Worm (Caenorhabditis elegans) whole organism, early embryonic: ENCODE measurements around the gene Y37E11B.5.

ENCODE experiments used
- B0310.2 ChIP-seq: sonication (generic microtip); optimal IDR thresholded peaks from 2 replicates; lab custom pipeline; 2016; ENCODE audit warnings: mild to moderate bottlenecking, missing genetic modification characterization, missing compliant biosample characterization
- F13C5.2 ChIP-seq: sonication (generic microtip); optimal IDR thresholded peaks from 2 replicates; lab custom pipeline; 2017; ENCODE audit warnings: mild to moderate bottlenecking, missing genetic modification characterization, inconsistent platforms, missing compliant biosample characterization
- aly-1 ChIP-seq: sonication (generic microtip); optimal IDR thresholded peaks from 2 replicates; lab custom pipeline; 2016; ENCODE audit warnings: missing genetic modification characterization, missing compliant biosample characterization
- ama-1 ChIP-seq: fragments of 150-350 bp; optimal IDR thresholded peaks from 2 replicates; lab custom pipeline; 2014
- ceh-13 ChIP-seq: fragments of 200-800 bp; sonication (Bioruptor generic); optimal IDR thresholded peaks from 2 replicates; lab custom pipeline; 2018; ENCODE audit warnings: mild to moderate bottlenecking, missing genetic modification characterization, missing compliant biosample characterization
- ceh-36 ChIP-seq: sonication (generic microtip); optimal IDR thresholded peaks from 2 replicates; lab custom pipeline; 2016; ENCODE audit warnings: missing genetic modification characterization, inconsistent platforms, missing compliant biosample characterization
- ets-7 ChIP-seq: sonication (generic microtip); optimal IDR thresholded peaks from 2 replicates; lab custom pipeline; 2016; ENCODE audit warnings: missing genotype, missing genetic modification characterization, missing compliant biosample characterization
- flt-1 ChIP-seq: fragments of 200-800 bp; sonication (Bioruptor generic); IDR thresholded peaks from 2 replicates; pipeline ENCODE4 v1.3.6; 2022; ENCODE audit warnings: missing genetic modification characterization, missing compliant biosample characterization
- hmbx-1 ChIP-seq: sonication (generic microtip); optimal IDR thresholded peaks from 2 replicates; lab custom pipeline; 2016; ENCODE audit warnings: mild to moderate bottlenecking, missing genetic modification characterization, missing compliant biosample characterization
- hmg-4 ChIP-seq: fragments of 200-800 bp; sonication (Bioruptor generic); optimal IDR thresholded peaks from 2 replicates; lab custom pipeline; 2018; ENCODE audit warnings: mild to moderate bottlenecking, missing genetic modification characterization, missing compliant biosample characterization
- hnd-1 ChIP-seq: sonication (generic microtip); optimal IDR thresholded peaks from 2 replicates; lab custom pipeline; 2016; ENCODE audit warnings: missing genetic modification characterization, missing compliant biosample characterization
- pes-1 ChIP-seq: fragments of 200-800 bp; sonication (Bioruptor generic); IDR thresholded peaks from 2 replicates; pipeline ENCODE4 v1.3.6; 2022; ENCODE audit warnings: missing genetic modification reagents, missing genetic modification characterization, missing compliant biosample characterization
- scrt-1 ChIP-seq: fragments of 200-800 bp; sonication (Bioruptor generic); IDR thresholded peaks from 2 replicates; pipeline ENCODE4 v1.3.6; 2022; ENCODE audit warnings: missing genetic modification characterization, missing compliant biosample characterization
- sea-1 ChIP-seq: fragments of 200-800 bp; sonication (Bioruptor generic); conservative IDR thresholded peaks from 2 replicates; pipeline ENCODE4 v1.3.6; 2022; ENCODE audit warnings: missing genetic modification characterization, missing compliant biosample characterization
- tbx-11 ChIP-seq: fragments of 200-800 bp; sonication (Bioruptor generic); IDR thresholded peaks from 2 replicates; pipeline ENCODE4 v1.3.6; 2022; ENCODE audit warnings: missing genetic modification characterization, missing compliant biosample characterization
- tbx-37 ChIP-seq: fragments of 200-800 bp; sonication (Bioruptor generic); conservative IDR thresholded peaks from 2 replicates; pipeline ENCODE4 v1.3.6; 2022; ENCODE audit warnings: missing genetic modification reagents, missing genetic modification characterization, missing compliant biosample characterization
- tra-4 ChIP-seq: sonication (generic microtip); optimal IDR thresholded peaks from 2 replicates; lab custom pipeline; 2017; ENCODE audit warnings: missing genetic modification characterization, missing compliant biosample characterization

The Y37E11B.5 gene

ce11 chrIV:3613022-3613605, 14.8 kb upstream of the Y37E11B.5 start, which contains the start of gene ltah-1.2:
ltah-1.2 (minus strand) TSS chrIV:3613072.
- TF ChIP-seq ceh-13 (GFP tag; lab: Kevin White, UChicago) (no peak), hmbx-1 (tag; lab: Kevin White, UChicago) (no peak), sea-1 (no peak), F13C5.2 (tag; lab: Kevin White, UChicago) (no peak), tbx-37 (GFP tag; lab: Robert Waterston, UW) (no peak), ets-7 (tag; lab: Kevin White, UChicago) (no peak), hmg-4 (no peak), flt-1 (GFP tag; lab: Robert Waterston, UW) (no peak), tra-4 (tag; lab: Kevin White, UChicago) (no peak), pes-1 (GFP tag; lab: Robert Waterston, UW) (no peak), tbx-11 (GFP tag; lab: Robert Waterston, UW) (no peak), ama-1 (lab: Kevin White, UChicago) (no peak), scrt-1 (no peak), aly-1 (no peak)

- TF ChIP-seq tbx-37 (GFP tag; lab: Robert Waterston, UW) (no peak), tbx-11 (GFP tag; lab: Robert Waterston, UW) (no peak), F13C5.2 (tag; lab: Kevin White, UChicago) (no peak), hmg-4 (no peak), scrt-1 (no peak), hmbx-1 (tag; lab: Kevin White, UChicago) (no peak), pes-1 (GFP tag; lab: Robert Waterston, UW) (no peak), flt-1 (GFP tag; lab: Robert Waterston, UW) (no peak), B0310.2 (no peak), sea-1 (no peak), hnd-1 (tag; lab: Kevin White, UChicago) (no peak), tra-4 (tag; lab: Kevin White, UChicago) (no peak), ama-1 (lab: Kevin White, UChicago) (no peak), ceh-36 (no peak), ceh-13 (GFP tag; lab: Kevin White, UChicago) (no peak), ets-7 (tag; lab: Kevin White, UChicago) (no peak), aly-1 (no peak)
Measured at ce11 chrIV:3611845-3612244, 13.5 kb upstream of the Y37E11B.5 start.

- TF ChIP-seq flt-1 (GFP tag; lab: Robert Waterston, UW) (no peak), aly-1 (no peak), ets-7 (tag; lab: Kevin White, UChicago) (no peak), tra-4 (tag; lab: Kevin White, UChicago) (no peak)
Measured at ce11 chrIV:3610987-3611386, 12.6 kb upstream of the Y37E11B.5 start.

ce11 chrIV:3608547-3609222, 10.3 kb upstream of the Y37E11B.5 start:
- TF ChIP-seq tbx-11 (GFP tag; lab: Robert Waterston, UW) (no peak), ets-7 (tag; lab: Kevin White, UChicago) (no peak), ceh-36 (peak; percentile 89)

ce11 chrIV:3606285-3606834, 8.0 kb upstream of the Y37E11B.5 start, which contains the start of the genes Y37E11B.10 and kgb-2:
Y37E11B.10 (minus strand) TSS chrIV:3606466.
kgb-2 (plus strand) TSS chrIV:3606784.
- TF ChIP-seq ama-1 (lab: Kevin White, UChicago) (no peak), hmg-4 (no peak), hnd-1 (tag; lab: Kevin White, UChicago) (no peak), pes-1 (GFP tag; lab: Robert Waterston, UW) (no peak), sea-1 (no peak), aly-1 (no peak), tra-4 (tag; lab: Kevin White, UChicago) (no peak), tbx-11 (GFP tag; lab: Robert Waterston, UW) (no peak), B0310.2 (no peak), flt-1 (GFP tag; lab: Robert Waterston, UW) (no peak), ceh-13 (GFP tag; lab: Kevin White, UChicago) (no peak), ceh-36 (no peak), hmbx-1 (tag; lab: Kevin White, UChicago) (no peak), ets-7 (tag; lab: Kevin White, UChicago) (no peak), tbx-37 (GFP tag; lab: Robert Waterston, UW) (no peak), scrt-1 (no peak), F13C5.2 (tag; lab: Kevin White, UChicago) (no peak)

ce11 chrIV:3604104-3604503, 5.8 kb upstream of the Y37E11B.5 start:
- no peak for TF ChIP-seq tra-4 (tag; lab: Kevin White, UChicago)

- TF ChIP-seq ets-7 (tag; lab: Kevin White, UChicago): no peak
- TF ChIP-seq F13C5.2 (tag; lab: Kevin White, UChicago): no peak
- TF ChIP-seq ama-1 (lab: Kevin White, UChicago): no peak
- TF ChIP-seq hmbx-1 (tag; lab: Kevin White, UChicago): no peak
- no peak for TF ChIP-seq tbx-37 (GFP tag; lab: Robert Waterston, UW)
- no peak for TF ChIP-seq aly-1
- TF ChIP-seq hnd-1 (tag; lab: Kevin White, UChicago): no peak
- TF ChIP-seq sea-1: no peak
- no peak for TF ChIP-seq pes-1 (GFP tag; lab: Robert Waterston, UW)
- no peak for TF ChIP-seq tra-4 (tag; lab: Kevin White, UChicago)
- TF ChIP-seq ceh-13 (GFP tag; lab: Kevin White, UChicago): no peak
- TF ChIP-seq flt-1 (GFP tag; lab: Robert Waterston, UW): no peak
Measured at ce11 chrIV:3601846-3602245, 3.5 kb upstream of the Y37E11B.5 start.
